Worm (Caenorhabditis elegans) whole organism, L4 larva: Measurements from ENCODE around the gene F52G3.5.

ENCODE experiments used
- F26F4.8 ChIP-seq: fragments of 200-800 bp; sonication (Bioruptor generic); conservative IDR thresholded peaks from 2 replicates; pipeline ENCODE4 v1.3.6; 2022; ENCODE audit warnings: missing genetic modification characterization, missing compliant biosample characterization
- F44E2.7 ChIP-seq: fragments of 200-800 bp; sonication (Bioruptor generic); IDR thresholded peaks from 2 replicates; pipeline ENCODE4 v2.1.2; 2022; ENCODE audit warnings: missing genetic modification characterization, missing compliant biosample characterization
- F49E8.2 ChIP-seq: sonication (generic microtip); optimal IDR thresholded peaks from 2 replicates; lab custom pipeline; 2016; ENCODE audit warnings: missing compliant biosample characterization, mild to moderate bottlenecking, missing genetic modification characterization, borderline replicate concordance
- Y5F2A.4 ChIP-seq: fragments of 200-800 bp; sonication (Bioruptor generic); optimal IDR thresholded peaks from 2 replicates; lab custom pipeline; 2018; ENCODE audit warnings: mild to moderate bottlenecking, missing genetic modification characterization, missing compliant biosample characterization
- aha-1 ChIP-seq: fragments of 150-350 bp; peaks from one replicate; lab custom pipeline; 2014; ENCODE audit warnings: missing biosample characterization, missing genetic modification characterization
- arid-1 ChIP-seq: fragments of 200-800 bp; sonication (Bioruptor generic); conservative IDR thresholded peaks from 2 replicates; pipeline ENCODE4 v1.3.6; 2022; ENCODE audit warnings: missing genetic modification reagents, missing genetic modification characterization, missing compliant biosample characterization
- ceh-32 ChIP-seq: sonication (generic microtip); optimal IDR thresholded peaks from 2 replicates; lab custom pipeline; 2016; ENCODE audit warnings: mild to moderate bottlenecking, missing genetic modification characterization, missing compliant biosample characterization; ENCODE audit not compliant: poor library complexity
- ceh-44 ChIP-seq: fragments of 200-800 bp; sonication (Bioruptor generic); IDR thresholded peaks from 2 replicates; pipeline ENCODE4 v1.3.6; 2022; ENCODE audit warnings: missing genetic modification reagents, missing genetic modification characterization, missing compliant biosample characterization
- daf-12 ChIP-seq: fragments of 150-350 bp; optimal IDR thresholded peaks from 2 replicates; lab custom pipeline; 2014; ENCODE audit warnings: missing biosample characterization, missing genetic modification reagents, missing genetic modification characterization
- dve-1 ChIP-seq: sonication (generic microtip); optimal IDR thresholded peaks from 2 replicates; lab custom pipeline; 2017; ENCODE audit warnings: antibody characterized with exemption, mild to moderate bottlenecking, missing genetic modification characterization, missing compliant biosample characterization; ENCODE audit not compliant: insufficient read depth
- egl-43 ChIP-seq: fragments of 200-800 bp; sonication (Bioruptor generic); IDR thresholded peaks from 2 replicates; pipeline ENCODE4 v1.3.6; 2022; ENCODE audit warnings: missing genetic modification reagents, missing genetic modification characterization, missing compliant biosample characterization
- fkh-10 ChIP-seq: fragments of 150-350 bp; optimal IDR thresholded peaks from 2 replicates; lab custom pipeline; 2014; ENCODE audit warnings: missing biosample characterization, missing genetic modification reagents, missing genetic modification characterization
- hif-1 ChIP-seq, 2 experiments: sonication (generic microtip); optimal IDR thresholded peaks; 2 replicates each; lab custom pipeline; 2016 to 2017; ENCODE audit warnings: missing compliant biosample characterization in 2 of 2, missing genetic modification characterization in 2 of 2, missing genetic modification reagents in 2 of 2, missing genotype in 2 of 2, mild to moderate bottlenecking in 1 of 2
- hlh-30 ChIP-seq: sonication (generic microtip); optimal IDR thresholded peaks from 2 replicates; lab custom pipeline; 2017; ENCODE audit warnings: antibody characterized with exemption, mild to moderate bottlenecking, missing genetic modification characterization, missing compliant biosample characterization; ENCODE audit not compliant: insufficient read depth
- hmg-1.1 ChIP-seq: fragments of 200-800 bp; sonication (Bioruptor generic); IDR thresholded peaks from 2 replicates; pipeline ENCODE4 v1.3.6; 2022; ENCODE audit warnings: missing genetic modification reagents, missing genetic modification characterization, missing compliant biosample characterization
- jun-1 ChIP-seq: fragments of 150-350 bp; optimal IDR thresholded peaks from 2 replicates; lab custom pipeline; 2014; ENCODE audit warnings: missing biosample characterization, missing genetic modification reagents, missing genetic modification characterization
- lin-38 ChIP-seq: fragments of 200-800 bp; sonication (Bioruptor generic); IDR thresholded peaks from 2 replicates; pipeline ENCODE4 v1.3.6; 2022; ENCODE audit warnings: missing genetic modification reagents, missing genetic modification characterization, missing compliant biosample characterization
- lsy-2 ChIP-seq, 2 experiments: fragments of 150-350 bp in 1 of 2; sonication (generic microtip) in 1 of 2; optimal IDR thresholded peaks; 2 replicates each; lab custom pipeline; 2014 to 2017; ENCODE audit warnings: missing biosample characterization in 2 of 2, missing genetic modification characterization in 2 of 2
- madf-5 ChIP-seq, 2 experiments: fragments of 200-800 bp; sonication (Bioruptor generic); IDR thresholded peaks; 2 replicates each; pipeline ENCODE4 v1.3.6; 2022; ENCODE audit warnings: missing compliant biosample characterization in 2 of 2, missing genetic modification characterization in 2 of 2
- mep-1 ChIP-seq: fragments of 150-350 bp; sonication (generic microtip); optimal IDR thresholded peaks from 3 replicates; lab custom pipeline; 2014; ENCODE audit warnings: missing biosample characterization, missing genetic modification characterization
- mes-2 ChIP-seq: sonication (generic microtip); optimal IDR thresholded peaks from 2 replicates; lab custom pipeline; 2016; ENCODE audit warnings: missing genotype, mild to moderate bottlenecking, missing genetic modification characterization, missing compliant biosample characterization; ENCODE audit not compliant: poor library complexity, severe bottlenecking
- nhr-102 ChIP-seq: sonication (generic microtip); optimal IDR thresholded peaks from 2 replicates; lab custom pipeline; 2016; ENCODE audit warnings: mild to moderate bottlenecking, missing genetic modification characterization, moderate library complexity, missing compliant biosample characterization
- nhr-111 ChIP-seq: fragments of 200-800 bp; sonication (Bioruptor generic); optimal IDR thresholded peaks from 2 replicates; lab custom pipeline; 2018; ENCODE audit warnings: mild to moderate bottlenecking, missing genetic modification characterization, missing compliant biosample characterization
- nhr-28 ChIP-seq: fragments of 150-350 bp; optimal IDR thresholded peaks from 2 replicates; lab custom pipeline; 2014; ENCODE audit warnings: missing biosample characterization, missing genetic modification characterization
- nhr-42 ChIP-seq: fragments of 200-800 bp; sonication (Bioruptor generic); IDR thresholded peaks from 2 replicates; pipeline ENCODE4 v1.3.6; 2022; ENCODE audit warnings: missing genetic modification characterization, missing compliant biosample characterization
- nhr-48 ChIP-seq: sonication (generic microtip); optimal IDR thresholded peaks from 2 replicates; lab custom pipeline; 2016; ENCODE audit warnings: mild to moderate bottlenecking, missing genetic modification characterization, missing compliant biosample characterization
- pha-4 ChIP-seq, 2 experiments: fragments of 150-350 bp in 1 of 2; fragments of 200-800 bp in 1 of 2; sonication (Bioruptor generic) in 1 of 2; IDR thresholded peaks in 1 of 2; optimal IDR thresholded peaks in 1 of 2; 2 replicates each; pipeline versions ENCODE4 v1.3.6 to Lab custom; 2014 to 2022; ENCODE audit warnings: missing genetic modification characterization in 2 of 2, missing genetic modification reagents in 2 of 2, missing biosample characterization in 1 of 2, missing compliant biosample characterization in 1 of 2
- set-16 ChIP-seq: fragments of 200-800 bp; sonication (Bioruptor generic); IDR thresholded peaks from 2 replicates; pipeline ENCODE4 v1.3.6; 2022; ENCODE audit warnings: missing genetic modification reagents, missing genetic modification characterization, missing compliant biosample characterization
- unc-130 ChIP-seq: sonication (generic microtip); optimal IDR thresholded peaks from 2 replicates; lab custom pipeline; 2016; ENCODE audit warnings: missing genetic modification reagents, missing genetic modification characterization, missing compliant biosample characterization
- unc-39 ChIP-seq: sonication (generic microtip); optimal IDR thresholded peaks from 2 replicates; lab custom pipeline; 2017; ENCODE audit warnings: missing biosample characterization, missing genetic modification characterization
- unc-62 ChIP-seq, 3 experiments: fragments of 150-350 bp in 1 of 3; sonication (generic microtip); optimal IDR thresholded peaks in 2 of 3; peaks in 1 of 3; 1 replicate in 1 of 3; 2 replicates in 2 of 3; lab custom pipeline; 2014 to 2017; ENCODE audit warnings: missing biosample characterization in 3 of 3, missing genetic modification characterization in 3 of 3, missing genetic modification reagents in 3 of 3, missing genotype in 1 of 3
- zip-2 ChIP-seq: fragments of 150-350 bp; optimal IDR thresholded peaks from 2 replicates; lab custom pipeline; 2014; ENCODE audit warnings: missing biosample characterization, missing genetic modification characterization
- ztf-7 ChIP-seq: fragments of 150-350 bp; optimal IDR thresholded peaks from 2 replicates; lab custom pipeline; 2014; ENCODE audit warnings: missing biosample characterization, missing genetic modification characterization

Gene F52G3.5

ce11 chrX:17003473-17004123 lies 27.7 kb upstream of the F52G3.5 start (continued):
- TF ChIP-seq hif-1 (tag; optimal IDR thresholded peaks at IDR 0.05; lab: Kevin White, UChicago) (no peak), unc-62 (GFP tag; optimal IDR thresholded peaks at IDR 0.05 in 1 of 2; lab: Kevin White, UChicago) (peak in 1 of 2 experiments; percentile 98), unc-62 (tag; optimal IDR thresholded peaks at IDR 0.05; lab: Kevin White, UChicago) (no peak), daf-12 (tag; lab: Kevin White, UChicago) (no peak), unc-130 (no peak), madf-5 (GFP tag; IDR thresholded peaks at IDR 0.05; lab: Robert Waterston, UW) (no peak), fkh-10 (no peak), Y5F2A.4 (GFP tag; lab: Kevin White, UChicago) (no peak), F26F4.8 (GFP tag; lab: Robert Waterston, UW) (no peak), jun-1 (tag; lab: Kevin White, UChicago) (no peak), ceh-32 (tag; lab: Kevin White, UChicago) (no peak), dve-1 (tag; lab: Kevin White, UChicago) (no peak), zip-2 (no peak), mes-2 (no peak), nhr-102 (no peak), ztf-7 (tag; lab: Kevin White, UChicago) (no peak), lin-38 (GFP tag; lab: Robert Waterston, UW) (no peak), F49E8.2 (tag; lab: Kevin White, UChicago) (no peak), unc-39 (tag; lab: Kevin White, UChicago) (no peak)
- TF ChIP-seq, all 104 proteins: peak for 5

- TF ChIP-seq arid-1 (GFP tag; lab: Robert Waterston, UW) (no peak), nhr-42 (GFP tag; lab: Robert Waterston, UW) (no peak), nhr-48 (tag; lab: Kevin White, UChicago) (no peak), lsy-2 (tag; optimal IDR thresholded peaks at IDR 0.05; lab: Kevin White, UChicago) (peak in 1 of 2 experiments; percentile 39), unc-62 (GFP tag; optimal IDR thresholded peaks at IDR 0.05 in 1 of 2; lab: Kevin White, UChicago) (peak in 1 of 2 experiments; percentile 98), unc-62 (tag; optimal IDR thresholded peaks at IDR 0.05; lab: Kevin White, UChicago) (no peak)
Observed at ce11 chrX:17002149-17002548, 26.2 kb upstream of the F52G3.5 start.

ce11 chrX:16999649-17000048 lies 23.7 kb upstream of the F52G3.5 start:
- TF ChIP-seq ceh-44 (GFP tag; lab: Robert Waterston, UW) = 0 out of 2 replicates have a peak, but pooled peaks have one; percentile 3
- TF ChIP-seq nhr-48 (tag; lab: Kevin White, UChicago) = no peak
- TF ChIP-seq madf-5 (GFP tag; IDR thresholded peaks at IDR 0.05; lab: Robert Waterston, UW) = 0 out of 4 replicates have a peak, but pooled peaks of 1 of the 2 experiments have one; percentile 46
- 0 out of 2 replicates have a peak, but pooled peaks have one; percentile 38 for TF ChIP-seq egl-43 (GFP tag; lab: Robert Waterston, UW)
- peak; percentile 98 for TF ChIP-seq aha-1 (tag; lab: Kevin White, UChicago)

ce11 chrX:16998981-16999380 lies 23.0 kb upstream of the F52G3.5 start:
- 0 out of 2 replicates have a peak, but pooled peaks have one; percentile 31 for TF ChIP-seq hmg-1.1 (GFP tag; lab: Robert Waterston, UW)
- TF ChIP-seq set-16 (GFP tag; lab: Robert Waterston, UW) = peak; percentile 76
- TF ChIP-seq pha-4 (GFP tag; IDR thresholded peaks at IDR 0.05; lab: Robert Waterston, UW) = no peak
- no peak for TF ChIP-seq pha-4 (tag; optimal IDR thresholded peaks at IDR 0.05; lab: Kevin White, UChicago)
- 0 out of 2 replicates have a peak, but pooled peaks have one; percentile 58 for TF ChIP-seq F44E2.7 (GFP tag; lab: Robert Waterston, UW)
- TF ChIP-seq, all 104 proteins: peak for 3

ce11 chrX:16998003-16998402 lies 22.1 kb upstream of the F52G3.5 start:
- TF ChIP-seq unc-62 (GFP tag; optimal IDR thresholded peaks at IDR 0.05 in 1 of 2; lab: Kevin White, UChicago) (peak in 1 of 2 experiments; percentile 83), unc-62 (tag; optimal IDR thresholded peaks at IDR 0.05; lab: Kevin White, UChicago) (no peak), nhr-28 (tag; lab: Kevin White, UChicago) (peak; percentile 11), nhr-111 (GFP tag; lab: Kevin White, UChicago) (no peak), zip-2 (no peak), hmg-1.1 (GFP tag; lab: Robert Waterston, UW) (no peak), mep-1 (tag; lab: Kevin White, UChicago) (peak; percentile 4), hlh-30 (peak; percentile 46), dve-1 (tag; lab: Kevin White, UChicago) (no peak)
